Fruit fly (Drosophila melanogaster): ENCODE measurements around the gene CG9399.

CG9399 gene

dm6 chr3R:9598099-9598498, 24.1 kb upstream of the CG9399 start (continued):
- peak; percentile 58 for TF ChIP-seq Antp (GFP tag; optimal IDR thresholded peaks at IDR 0.05)
- no peak for TF ChIP-seq amos (GFP tag; IDR thresholded peaks at IDR 0.05; ENCODE audit: partially characterized antibody)
- TF ChIP-seq fu2 (GFP tag; optimal IDR thresholded peaks at IDR 0.05) = no peak
- TF ChIP-seq dmrt11E (tag; optimal IDR thresholded peaks at IDR 0.05) = peak; percentile 78
- TF ChIP-seq fd102C (GFP tag; optimal IDR thresholded peaks at IDR 0.05) = no peak
- TF ChIP-seq Lim3 (GFP tag; IDR thresholded peaks at IDR 0.05) = no peak
- TF ChIP-seq hth (optimal IDR thresholded peaks at IDR 0.05) = no peak
- no peak for TF ChIP-seq CG7372 (GFP tag; IDR thresholded peaks at IDR 0.05)
- no peak for TF ChIP-seq D (optimal IDR thresholded peaks at IDR 0.05)
- TF ChIP-seq D (GFP tag; optimal IDR thresholded peaks at IDR 0.05) = peak; percentile 68
- no peak for TF ChIP-seq Hr78 (GFP tag; optimal IDR thresholded peaks at IDR 0.05)
- no peak for TF ChIP-seq CG7357 (GFP tag; IDR thresholded peaks at IDR 0.05)
- TF ChIP-seq p53 (GFP tag; optimal IDR thresholded peaks at IDR 0.05) = no peak
- TF ChIP-seq Asciz (GFP tag; optimal IDR thresholded peaks at IDR 0.05) = peak; percentile 53
- TF ChIP-seq ash1 (GFP tag; optimal IDR thresholded peaks at IDR 0.05) = no peak
- no peak for TF ChIP-seq disco-r (GFP tag; optimal IDR thresholded peaks at IDR 0.05)
- TF ChIP-seq maf-S (GFP tag; optimal IDR thresholded peaks at IDR 0.05) = peak; percentile 9
- TF ChIP-seq bigmax (GFP tag; optimal IDR thresholded peaks at IDR 0.05) = no peak
- peak; percentile 44; the same call in 1 of the 2 replicates for TF ChIP-seq lmd (GFP tag; IDR thresholded peaks at IDR 0.05)
- TF ChIP-seq HmgD (GFP tag; optimal IDR thresholded peaks at IDR 0.05) = no peak
- TF ChIP-seq Optix (GFP tag; IDR thresholded peaks at IDR 0.05) = peak; percentile 47; the same call in 1 of the 3 replicates
- TF ChIP-seq z (GFP tag; IDR thresholded peaks at IDR 0.05) = no peak
- peak; percentile 58 for TF ChIP-seq CG4404 (GFP tag; IDR thresholded peaks at IDR 0.05)
- no peak for TF ChIP-seq peb (GFP tag; IDR thresholded peaks at IDR 0.05)
- TF ChIP-seq CG10654 (GFP tag; optimal IDR thresholded peaks at IDR 0.05) = peak; percentile 21
- no peak for TF ChIP-seq sna (GFP tag; IDR thresholded peaks at IDR 0.05; ENCODE audit: partially characterized antibody)
- TF ChIP-seq CG13894 (tag; optimal IDR thresholded peaks at IDR 0.05) = no peak
- no peak for TF ChIP-seq zfh2 (GFP tag; optimal IDR thresholded peaks at IDR 0.05)
- TF ChIP-seq Bteb2 (GFP tag; optimal IDR thresholded peaks at IDR 0.05) = no peak
- TF ChIP-seq lilli (GFP tag; optimal IDR thresholded peaks at IDR 0.05) = peak; percentile 47
- TF ChIP-seq CG14667 (GFP tag; IDR thresholded peaks at IDR 0.05) = no peak
- TF ChIP-seq grau (tag; optimal IDR thresholded peaks at IDR 0.05) = peak; percentile 63
- peak; percentile 64 for TF ChIP-seq tin (GFP tag; optimal IDR thresholded peaks at IDR 0.05)
- peak in 1 of 3 experiments; percentile 73 for TF ChIP-seq lola (GFP tag; optimal IDR thresholded peaks at IDR 0.05)
- no peak for TF ChIP-seq cwo (GFP tag; optimal IDR thresholded peaks at IDR 0.05)
- TF ChIP-seq fd3F (GFP tag; optimal IDR thresholded peaks at IDR 0.05) = no peak
- peak; percentile 35 for TF ChIP-seq CG30431 (GFP tag; optimal IDR thresholded peaks at IDR 0.05)
- TF ChIP-seq prd (optimal IDR thresholded peaks at IDR 0.05) = no peak
- TF ChIP-seq prd (GFP tag; IDR thresholded peaks at IDR 0.05) = peak; percentile 51; the same call in 1 of the 3 replicates
- TF ChIP-seq Xbp1 (GFP tag; optimal IDR thresholded peaks at IDR 0.05) = peak; percentile 64
- peak; percentile 53 for TF ChIP-seq Atf-2 (GFP tag; optimal IDR thresholded peaks at IDR 0.05)
- TF ChIP-seq Mes4 (GFP tag; optimal IDR thresholded peaks at IDR 0.05) = peak; percentile 36
- TF ChIP-seq CG7556 (GFP tag; optimal IDR thresholded peaks at IDR 0.05) = peak; percentile 28
- no peak for TF ChIP-seq Scr (GFP tag; IDR thresholded peaks at IDR 0.05; ENCODE audit: partially characterized antibody)
- TF ChIP-seq HLH4C (GFP tag; IDR thresholded peaks at IDR 0.05; ENCODE audit: partially characterized antibody) = no peak
- no peak for TF ChIP-seq ac (GFP tag; optimal IDR thresholded peaks at IDR 0.05)
- TF ChIP-seq GATAe (GFP tag; conservative IDR thresholded peaks at IDR 0.05) = no peak
- TF ChIP-seq CG18764 (GFP tag; optimal IDR thresholded peaks at IDR 0.05) = peak; percentile 13
- 0 out of 2 replicates have a peak, but pooled peaks have one; percentile 35 for TF ChIP-seq CG1024 (GFP tag; IDR thresholded peaks at IDR 0.05)
- no peak for TF ChIP-seq CrebB (tag; optimal IDR thresholded peaks at IDR 0.05)
- TF ChIP-seq CG11456 (GFP tag; IDR thresholded peaks at IDR 0.05) = peak; percentile 8; the same call in 1 of the 3 replicates
- TF ChIP-seq ssp (GFP tag; IDR thresholded peaks at IDR 0.05) = peak; percentile 33; the same call in 1 of the 2 replicates

All from whole organism, embryonic.